Worm (Caenorhabditis elegans): Measurements from ENCODE around the gene C49C3.4.

- no peak for TF ChIP-seq hnd-1 (tag; optimal IDR thresholded peaks at IDR 0.05)
- no peak for TF ChIP-seq ama-1 (optimal IDR thresholded peaks at IDR 0.05)
- TF ChIP-seq flt-1 (GFP tag; IDR thresholded peaks at IDR 0.05) = no peak
- no peak for TF ChIP-seq tbx-11 (GFP tag; IDR thresholded peaks at IDR 0.05)
- no peak for TF ChIP-seq ceh-13 (GFP tag; optimal IDR thresholded peaks at IDR 0.05)
Observed at ce11 chrIV:17346599-17347218, 26.1 kb downstream of the C49C3.4 start, which contains the start of the genes clec-197 and clec-198.
